Worm (Caenorhabditis elegans) whole organism, L4/young adult: Measurements from ENCODE around the gene rsp-8.

ENCODE experiments used
- W03F9.2 ChIP-seq: fragments of 150-350 bp; optimal IDR thresholded peaks from 2 replicates; lab custom pipeline; 2014; ENCODE audit warnings: missing biosample characterization, missing genetic modification characterization
- dao-5 ChIP-seq: sonication (generic microtip); optimal IDR thresholded peaks from 2 replicates; lab custom pipeline; 2016; ENCODE audit warnings: missing genotype, missing genetic modification characterization, moderate library complexity, missing compliant biosample characterization
- him-1 ChIP-seq: sonication (generic microtip); optimal IDR thresholded peaks from 2 replicates; lab custom pipeline; 2016; ENCODE audit warnings: missing genotype, missing genetic modification reagents, missing genetic modification characterization, missing compliant biosample characterization

Gene rsp-8

ce11 chrIII:11866127-11866526 lies 39.9 kb downstream of the rsp-8 start:
- TF ChIP-seq dao-5 (tag; lab: Kevin White, UChicago) (no peak), him-1 (tag; lab: Kevin White, UChicago) (no peak), W03F9.2 (tag; lab: Kevin White, UChicago) (no peak)

- TF ChIP-seq dao-5 (tag; lab: Kevin White, UChicago), result no peak
- TF ChIP-seq him-1 (tag; lab: Kevin White, UChicago), result no peak
- TF ChIP-seq W03F9.2 (tag; lab: Kevin White, UChicago), result peak; percentile 44
These were observed 43.2 kb downstream of the rsp-8 start, which contains the start of gene taf-12 for ce11 chrIII:11869231-11869912. TSS of gene taf-12 (minus strand) at chrIII:11869281.

ce11 chrIII:11870009-11870408 lies 43.8 kb downstream of the rsp-8 start:
- TF ChIP-seq W03F9.2 (tag; lab: Kevin White, UChicago) (peak; percentile 44), him-1 (tag; lab: Kevin White, UChicago) (no peak), dao-5 (tag; lab: Kevin White, UChicago) (no peak)

- TF ChIP-seq dao-5 (tag; lab: Kevin White, UChicago), result no peak
- no peak for TF ChIP-seq him-1 (tag; lab: Kevin White, UChicago)
- no peak for TF ChIP-seq W03F9.2 (tag; lab: Kevin White, UChicago)
These were observed 45.4 kb downstream of the rsp-8 start for ce11 chrIII:11871617-11872016.

ce11 chrIII:11874242-11874641 lies 48.0 kb downstream of the rsp-8 start:
- TF ChIP-seq dao-5 (tag; lab: Kevin White, UChicago), result no peak
- no peak for TF ChIP-seq him-1 (tag; lab: Kevin White, UChicago)
- TF ChIP-seq W03F9.2 (tag; lab: Kevin White, UChicago), result no peak

- no peak for TF ChIP-seq dao-5 (tag; lab: Kevin White, UChicago)
- no peak for TF ChIP-seq him-1 (tag; lab: Kevin White, UChicago)
- no peak for TF ChIP-seq W03F9.2 (tag; lab: Kevin White, UChicago)
These were observed 49.9 kb downstream of the rsp-8 start for ce11 chrIII:11876130-11876529.

- TF ChIP-seq W03F9.2 (tag; lab: Kevin White, UChicago), result no peak
- TF ChIP-seq him-1 (tag; lab: Kevin White, UChicago), result no peak
- no peak for TF ChIP-seq dao-5 (tag; lab: Kevin White, UChicago)
These were observed 52.5 kb downstream of the rsp-8 start, which contains the start of gene Y56A3A.6 for ce11 chrIII:11878751-11879150. TSS of gene Y56A3A.6 (minus strand) at chrIII:11878803.
